Worm (Caenorhabditis elegans) whole organism, young adult: ENCODE measurements around the gene saeg-1.

Experiments
- B0019.2 ChIP-seq: fragments of 200-800 bp; sonication (Bioruptor generic); conservative IDR thresholded peaks from 2 replicates; pipeline ENCODE4 v1.3.6; 2022; ENCODE audit warnings: missing genetic modification reagents, missing genetic modification characterization, missing compliant biosample characterization
- F23B12.7 ChIP-seq: sonication (generic microtip); optimal IDR thresholded peaks from 2 replicates; lab custom pipeline; 2017; ENCODE audit warnings: missing genetic modification characterization, mild to moderate bottlenecking, missing compliant biosample characterization, antibody characterized with exemption, moderate library complexity; ENCODE audit not compliant: insufficient read depth
- Y56A3A.18 ChIP-seq: fragments of 200-800 bp; sonication (Bioruptor generic); IDR thresholded peaks from 2 replicates; pipeline ENCODE4 v1.3.6; 2022; ENCODE audit warnings: missing genetic modification reagents, missing genetic modification characterization, missing compliant biosample characterization
- akir-1 ChIP-seq: fragments of 200-800 bp; sonication (Bioruptor generic); optimal IDR thresholded peaks from 2 replicates; lab custom pipeline; 2018; ENCODE audit warnings: mild to moderate bottlenecking, missing genetic modification characterization, moderate library complexity, missing compliant biosample characterization
- atf-7 ChIP-seq: sonication (generic microtip); optimal IDR thresholded peaks from 2 replicates; lab custom pipeline; 2017; ENCODE audit warnings: mild to moderate bottlenecking, missing genetic modification characterization, missing compliant biosample characterization
- attf-3 ChIP-seq: fragments of 200-800 bp; sonication (Bioruptor generic); conservative IDR thresholded peaks from 2 replicates; pipeline ENCODE4 v1.3.6; 2022; ENCODE audit warnings: missing genetic modification reagents, missing genetic modification characterization, missing compliant biosample characterization
- attf-5 ChIP-seq: fragments of 200-800 bp; sonication (Bioruptor generic); optimal IDR thresholded peaks from 2 replicates; lab custom pipeline; 2018; ENCODE audit warnings: mild to moderate bottlenecking, missing genetic modification characterization, missing compliant biosample characterization
- attf-6 ChIP-seq: fragments of 200-800 bp; sonication (Bioruptor generic); IDR thresholded peaks from 2 replicates; pipeline ENCODE4 v1.3.6; 2022; ENCODE audit warnings: missing genetic modification reagents, missing genetic modification characterization, missing compliant biosample characterization
- ceh-27 ChIP-seq: fragments of 200-800 bp; sonication (Bioruptor generic); optimal IDR thresholded peaks from 2 replicates; lab custom pipeline; 2018; ENCODE audit warnings: mild to moderate bottlenecking, missing genetic modification characterization, moderate library complexity, missing compliant biosample characterization
- egrh-3 ChIP-seq: fragments of 200-800 bp; sonication (Bioruptor generic); IDR thresholded peaks from 2 replicates; pipeline ENCODE4 v1.3.6; 2022; ENCODE audit warnings: missing genetic modification reagents, missing genetic modification characterization, missing compliant biosample characterization
- hlh-12 ChIP-seq: sonication (generic microtip); optimal IDR thresholded peaks from 2 replicates; lab custom pipeline; 2016; ENCODE audit warnings: missing genetic modification characterization, missing compliant biosample characterization
- hsf-1 ChIP-seq: fragments of 200-800 bp; sonication (Bioruptor generic); IDR thresholded peaks from 2 replicates; pipeline ENCODE4 v1.3.6; 2022; ENCODE audit warnings: missing genetic modification reagents, missing genetic modification characterization, missing compliant biosample characterization
- unc-62 ChIP-seq: fragments of 150-350 bp; optimal IDR thresholded peaks from 2 replicates; lab custom pipeline; 2014; ENCODE audit warnings: missing biosample characterization, missing genetic modification reagents, missing genetic modification characterization
- zfh-2 ChIP-seq: fragments of 200-800 bp; sonication (Bioruptor generic); conservative IDR thresholded peaks from 2 replicates; pipeline ENCODE4 v1.3.6; 2022; ENCODE audit warnings: missing genetic modification reagents, missing genetic modification characterization, missing compliant biosample characterization
- zim-3 ChIP-seq: sonication (generic microtip); optimal IDR thresholded peaks from 2 replicates; lab custom pipeline; 2017; ENCODE audit warnings: mild to moderate bottlenecking, missing genetic modification characterization, moderate library complexity, missing compliant biosample characterization

The saeg-1 gene

DNA sequence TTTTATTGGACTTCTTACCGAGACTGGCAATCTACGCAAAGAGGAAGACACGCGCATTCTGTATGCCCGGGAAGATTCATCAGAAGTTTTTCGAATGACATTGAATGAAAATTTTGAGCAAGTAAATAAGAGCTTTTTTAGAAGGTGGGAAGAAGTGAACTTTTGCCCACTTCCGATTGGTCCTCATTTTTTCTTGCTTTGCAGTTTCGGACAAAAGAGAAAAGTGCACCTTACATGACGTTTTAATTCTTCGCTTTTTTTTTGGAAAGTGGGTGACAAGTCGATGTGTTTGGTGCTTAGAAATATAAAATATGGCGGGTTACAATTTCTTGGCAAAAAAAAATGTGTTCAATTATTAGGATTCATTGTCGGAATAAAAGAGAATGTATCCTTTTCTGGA lies 61.1 kb downstream of the saeg-1 start, which contains the start of gene secs-1:
Gene secs-1, minus strand, starts transcription at position 101 of the 400 bp plus-strand sequence.
- no peak for TF ChIP-seq egrh-3 (GFP tag; lab: Robert Waterston, UW)
- TF ChIP-seq attf-6 (GFP tag; lab: Robert Waterston, UW) = no peak
- TF ChIP-seq F23B12.7 (tag; lab: Kevin White, UChicago) = no peak
- TF ChIP-seq atf-7 = no peak
- TF ChIP-seq hsf-1 (GFP tag; lab: Robert Waterston, UW) = no peak
- TF ChIP-seq hlh-12 (tag; lab: Kevin White, UChicago) = no peak
- no peak for TF ChIP-seq B0019.2 (GFP tag; lab: Robert Waterston, UW)
- no peak for TF ChIP-seq unc-62
- TF ChIP-seq attf-5 (GFP tag; lab: Kevin White, UChicago) = no peak
- no peak for TF ChIP-seq Y56A3A.18 (GFP tag; lab: Robert Waterston, UW)
- no peak for TF ChIP-seq attf-3
- TF ChIP-seq zfh-2 = no peak
- no peak for TF ChIP-seq akir-1
- no peak for TF ChIP-seq ceh-27 (GFP tag; lab: Kevin White, UChicago)
- no peak for TF ChIP-seq zim-3 (tag; lab: Kevin White, UChicago)
